Worm (Caenorhabditis elegans) whole organism, early embryonic: ENCODE measurements around the gene wapl-1.

Experiments used
- B0310.2 ChIP-seq: sonication (generic microtip); optimal IDR thresholded peaks from 2 replicates; lab custom pipeline; 2016; ENCODE audit warnings: mild to moderate bottlenecking, missing genetic modification characterization, missing compliant biosample characterization
- F13C5.2 ChIP-seq: sonication (generic microtip); optimal IDR thresholded peaks from 2 replicates; lab custom pipeline; 2017; ENCODE audit warnings: mild to moderate bottlenecking, missing genetic modification characterization, inconsistent platforms, missing compliant biosample characterization
- aly-1 ChIP-seq: sonication (generic microtip); optimal IDR thresholded peaks from 2 replicates; lab custom pipeline; 2016; ENCODE audit warnings: missing genetic modification characterization, missing compliant biosample characterization
- ama-1 ChIP-seq: fragments of 150-350 bp; optimal IDR thresholded peaks from 2 replicates; lab custom pipeline; 2014
- ceh-13 ChIP-seq: fragments of 200-800 bp; sonication (Bioruptor generic); optimal IDR thresholded peaks from 2 replicates; lab custom pipeline; 2018; ENCODE audit warnings: mild to moderate bottlenecking, missing genetic modification characterization, missing compliant biosample characterization
- ceh-36 ChIP-seq: sonication (generic microtip); optimal IDR thresholded peaks from 2 replicates; lab custom pipeline; 2016; ENCODE audit warnings: missing genetic modification characterization, inconsistent platforms, missing compliant biosample characterization
- ets-7 ChIP-seq: sonication (generic microtip); optimal IDR thresholded peaks from 2 replicates; lab custom pipeline; 2016; ENCODE audit warnings: missing genotype, missing genetic modification characterization, missing compliant biosample characterization
- flt-1 ChIP-seq: fragments of 200-800 bp; sonication (Bioruptor generic); IDR thresholded peaks from 2 replicates; pipeline ENCODE4 v1.3.6; 2022; ENCODE audit warnings: missing genetic modification characterization, missing compliant biosample characterization
- hmbx-1 ChIP-seq: sonication (generic microtip); optimal IDR thresholded peaks from 2 replicates; lab custom pipeline; 2016; ENCODE audit warnings: mild to moderate bottlenecking, missing genetic modification characterization, missing compliant biosample characterization
- hmg-4 ChIP-seq: fragments of 200-800 bp; sonication (Bioruptor generic); optimal IDR thresholded peaks from 2 replicates; lab custom pipeline; 2018; ENCODE audit warnings: mild to moderate bottlenecking, missing genetic modification characterization, missing compliant biosample characterization
- hnd-1 ChIP-seq: sonication (generic microtip); optimal IDR thresholded peaks from 2 replicates; lab custom pipeline; 2016; ENCODE audit warnings: missing genetic modification characterization, missing compliant biosample characterization
- pes-1 ChIP-seq: fragments of 200-800 bp; sonication (Bioruptor generic); IDR thresholded peaks from 2 replicates; pipeline ENCODE4 v1.3.6; 2022; ENCODE audit warnings: missing genetic modification reagents, missing genetic modification characterization, missing compliant biosample characterization
- scrt-1 ChIP-seq: fragments of 200-800 bp; sonication (Bioruptor generic); IDR thresholded peaks from 2 replicates; pipeline ENCODE4 v1.3.6; 2022; ENCODE audit warnings: missing genetic modification characterization, missing compliant biosample characterization
- sea-1 ChIP-seq: fragments of 200-800 bp; sonication (Bioruptor generic); conservative IDR thresholded peaks from 2 replicates; pipeline ENCODE4 v1.3.6; 2022; ENCODE audit warnings: missing genetic modification characterization, missing compliant biosample characterization
- tbx-11 ChIP-seq: fragments of 200-800 bp; sonication (Bioruptor generic); IDR thresholded peaks from 2 replicates; pipeline ENCODE4 v1.3.6; 2022; ENCODE audit warnings: missing genetic modification characterization, missing compliant biosample characterization
- tbx-37 ChIP-seq: fragments of 200-800 bp; sonication (Bioruptor generic); conservative IDR thresholded peaks from 2 replicates; pipeline ENCODE4 v1.3.6; 2022; ENCODE audit warnings: missing genetic modification reagents, missing genetic modification characterization, missing compliant biosample characterization
- tra-4 ChIP-seq: sonication (generic microtip); optimal IDR thresholded peaks from 2 replicates; lab custom pipeline; 2017; ENCODE audit warnings: missing genetic modification characterization, missing compliant biosample characterization

The wapl-1 gene

ce11 chrIV:4397111-4397510, 48.4 kb downstream of the wapl-1 start:
- TF ChIP-seq hmg-4 (GFP tag; lab: Kevin White, UChicago) (no peak), tra-4 (no peak), tbx-37 (GFP tag; lab: Robert Waterston, UW) (no peak), pes-1 (GFP tag; lab: Robert Waterston, UW) (no peak), ets-7 (tag; lab: Kevin White, UChicago) (no peak), flt-1 (no peak), ceh-13 (GFP tag; lab: Kevin White, UChicago) (no peak), tbx-11 (GFP tag; lab: Robert Waterston, UW) (no peak), scrt-1 (GFP tag; lab: Robert Waterston, UW) (no peak), B0310.2 (tag; lab: Kevin White, UChicago) (no peak), sea-1 (no peak), aly-1 (tag; lab: Kevin White, UChicago) (no peak), hmbx-1 (no peak), ama-1 (lab: Kevin White, UChicago) (no peak), ceh-36 (tag; lab: Kevin White, UChicago) (no peak), F13C5.2 (tag; lab: Kevin White, UChicago) (no peak), hnd-1 (tag; lab: Kevin White, UChicago) (no peak)

ce11 chrIV:4396052-4396821, 49.3 kb downstream of the wapl-1 start:
- TF ChIP-seq scrt-1 (GFP tag; lab: Robert Waterston, UW) (no peak), ceh-13 (GFP tag; lab: Kevin White, UChicago) (no peak), hmbx-1 (no peak), tra-4 (no peak), tbx-37 (GFP tag; lab: Robert Waterston, UW) (no peak), ama-1 (lab: Kevin White, UChicago) (no peak), ets-7 (tag; lab: Kevin White, UChicago) (no peak)

- TF ChIP-seq sea-1, result no peak
- TF ChIP-seq flt-1, result no peak
- TF ChIP-seq F13C5.2 (tag; lab: Kevin White, UChicago), result no peak
- TF ChIP-seq B0310.2 (tag; lab: Kevin White, UChicago), result no peak
- TF ChIP-seq hmg-4 (GFP tag; lab: Kevin White, UChicago), result no peak
- TF ChIP-seq hnd-1 (tag; lab: Kevin White, UChicago), result no peak
- TF ChIP-seq ceh-36 (tag; lab: Kevin White, UChicago), result no peak
- TF ChIP-seq hmbx-1, result no peak
- TF ChIP-seq tbx-11 (GFP tag; lab: Robert Waterston, UW), result no peak
- no peak for TF ChIP-seq ama-1 (lab: Kevin White, UChicago)
- TF ChIP-seq ets-7 (tag; lab: Kevin White, UChicago), result no peak
Observed at ce11 chrIV:4395555-4395954, 50.0 kb downstream of the wapl-1 start.

ce11 chrIV:4393942-4394460, 51.5 kb downstream of the wapl-1 start, which contains the start of gene ell-1:
TSS of gene ell-1 (plus strand) at chrIV:4394410.
- TF ChIP-seq scrt-1 (GFP tag; lab: Robert Waterston, UW) (no peak), hmg-4 (GFP tag; lab: Kevin White, UChicago) (no peak), tbx-11 (GFP tag; lab: Robert Waterston, UW) (no peak), ets-7 (tag; lab: Kevin White, UChicago) (no peak), ama-1 (lab: Kevin White, UChicago) (no peak), aly-1 (tag; lab: Kevin White, UChicago) (no peak), F13C5.2 (tag; lab: Kevin White, UChicago) (no peak), hnd-1 (tag; lab: Kevin White, UChicago) (no peak), flt-1 (no peak), B0310.2 (tag; lab: Kevin White, UChicago) (no peak), pes-1 (GFP tag; lab: Robert Waterston, UW) (no peak), hmbx-1 (no peak), ceh-36 (tag; lab: Kevin White, UChicago) (no peak), tbx-37 (GFP tag; lab: Robert Waterston, UW) (no peak), ceh-13 (GFP tag; lab: Kevin White, UChicago) (no peak), sea-1 (no peak), tra-4 (no peak)

- TF ChIP-seq hmbx-1 (no peak), ama-1 (lab: Kevin White, UChicago) (no peak), flt-1 (no peak), ceh-13 (GFP tag; lab: Kevin White, UChicago) (no peak), tbx-37 (GFP tag; lab: Robert Waterston, UW) (no peak)
Observed at ce11 chrIV:4393488-4393887, 52.1 kb downstream of the wapl-1 start.
